Fruit fly (Drosophila melanogaster) whole organism, embryonic: ENCODE data around the gene CG17593.

Source experiments
- Aef1 ChIP-seq: fragments of 200-800 bp; sonication (Bioruptor generic); IDR thresholded peaks from 3 replicates; pipeline ENCODE4 v1.3.6; 2022; ENCODE audit warnings: missing biosample characterization, missing genetic modification characterization
- Antp ChIP-seq: fragments of 200-800 bp; sonication (Bioruptor generic); optimal IDR thresholded peaks from 3 replicates; lab custom pipeline; 2016; ENCODE audit warnings: missing biosample characterization, missing genetic modification characterization
- Asciz ChIP-seq: fragments of 200-800 bp; sonication (Bioruptor generic); optimal IDR thresholded peaks from 2 replicates; lab custom pipeline; 2017; ENCODE audit warnings: missing biosample characterization, mild to moderate bottlenecking, missing genetic modification characterization, missing genetic modification reagents
- CG12942 ChIP-seq: fragments of 200-800 bp; sonication (Bioruptor generic); optimal IDR thresholded peaks from 3 replicates; lab custom pipeline; 2016; ENCODE audit warnings: missing biosample characterization, missing genetic modification characterization
- CG13296 ChIP-seq: fragments of 200-800 bp; sonication (Bioruptor generic); optimal IDR thresholded peaks from 3 replicates; lab custom pipeline; 2018; ENCODE audit warnings: missing biosample characterization, mild to moderate bottlenecking, missing genetic modification characterization
- CG14667 ChIP-seq: fragments of 200-800 bp; sonication (Bioruptor generic); IDR thresholded peaks from 2 replicates; pipeline ENCODE4 v1.3.6; 2022; ENCODE audit warnings: missing biosample characterization, missing genetic modification characterization
- CG14710 ChIP-seq: fragments of 200-800 bp; sonication (Bioruptor generic); optimal IDR thresholded peaks from 3 replicates; lab custom pipeline; 2019; ENCODE audit warnings: missing biosample characterization, mild to moderate bottlenecking, missing genetic modification characterization, moderate library complexity
- CG17912 ChIP-seq: fragments of 200-800 bp; sonication (Bioruptor generic); optimal IDR thresholded peaks from 2 replicates; lab custom pipeline; 2018; ENCODE audit warnings: missing biosample characterization, mild to moderate bottlenecking, missing genetic modification characterization
- CG30431 ChIP-seq: fragments of 200-800 bp; sonication (Bioruptor generic); optimal IDR thresholded peaks from 2 replicates; lab custom pipeline; 2017; ENCODE audit warnings: missing biosample characterization, missing genetic modification characterization
- CG3407 ChIP-seq: fragments of 200-800 bp; sonication (Bioruptor generic); optimal IDR thresholded peaks from 2 replicates; lab custom pipeline; 2018; ENCODE audit warnings: missing biosample characterization, mild to moderate bottlenecking, missing genetic modification characterization
- CG34422 ChIP-seq: fragments of 200-800 bp; sonication (Bioruptor generic); IDR thresholded peaks from 3 replicates; pipeline ENCODE4 v1.3.6; 2022; ENCODE audit warnings: missing biosample characterization, missing genetic modification characterization
- CG3726 ChIP-seq: fragments of 200-800 bp; sonication (Bioruptor generic); IDR thresholded peaks from 3 replicates; pipeline ENCODE4, ENCODE4 v1.3.6; 2022; ENCODE audit warnings: missing biosample characterization, missing genetic modification characterization
- CG5180 ChIP-seq: fragments of 200-800 bp; sonication (Bioruptor generic); optimal IDR thresholded peaks from 3 replicates; lab custom pipeline; 2017; ENCODE audit warnings: missing biosample characterization, missing genetic modification characterization, mild to moderate bottlenecking, moderate library complexity, missing genetic modification reagents
- CG6813 ChIP-seq: fragments of 200-800 bp; sonication (Bioruptor generic); optimal IDR thresholded peaks from 2 replicates; lab custom pipeline; 2017; ENCODE audit warnings: missing biosample characterization, missing genetic modification characterization, mild to moderate bottlenecking, moderate library complexity, missing genetic modification reagents
- CG7357 ChIP-seq: fragments of 200-800 bp; sonication (Bioruptor generic); IDR thresholded peaks from 3 replicates; pipeline ENCODE4 v1.3.6; 2022; ENCODE audit warnings: missing biosample characterization, missing genetic modification characterization
- CG9727 ChIP-seq: fragments of 200-800 bp; sonication (Bioruptor generic); optimal IDR thresholded peaks from 3 replicates; lab custom pipeline; 2017; ENCODE audit warnings: missing biosample characterization, mild to moderate bottlenecking, missing genetic modification characterization
- D19B ChIP-seq: fragments of 200-800 bp; sonication (Bioruptor generic); optimal IDR thresholded peaks from 2 replicates; lab custom pipeline; 2017; ENCODE audit warnings: missing biosample characterization, mild to moderate bottlenecking, missing genetic modification characterization
- Dek ChIP-seq: fragments of 200-800 bp; sonication (Bioruptor generic); optimal IDR thresholded peaks from 3 replicates; lab custom pipeline; 2019; ENCODE audit warnings: missing biosample characterization, mild to moderate bottlenecking, missing genetic modification characterization, moderate library complexity
- Dip3 ChIP-seq: fragments of 200-800 bp; sonication (Bioruptor generic); optimal IDR thresholded peaks from 3 replicates; lab custom pipeline; 2016; ENCODE audit warnings: missing biosample characterization, missing genetic modification characterization
- Drgx ChIP-seq: fragments of 200-800 bp; sonication (Bioruptor generic); IDR thresholded peaks from 2 replicates; pipeline ENCODE4 v1.3.6; 2022; ENCODE audit warnings: missing biosample characterization, missing genetic modification characterization
- HHEX ChIP-seq: fragments of 200-800 bp; sonication (Bioruptor generic); optimal IDR thresholded peaks from 3 replicates; lab custom pipeline; 2017; ENCODE audit warnings: missing biosample characterization, mild to moderate bottlenecking, missing genetic modification characterization, missing genetic modification reagents
- Hr51 ChIP-seq, 2 experiments: fragments of 200-800 bp; sonication (Bioruptor generic); optimal IDR thresholded peaks; 2 replicates in 1 of 2; 3 replicates in 1 of 2; lab custom pipeline; 2016 to 2018; ENCODE audit warnings: missing biosample characterization in 2 of 2, missing genetic modification characterization in 2 of 2, mild to moderate bottlenecking in 1 of 2, moderate library complexity in 1 of 2
- Hr78 ChIP-seq, 2 experiments: fragments of 200-800 bp in 1 of 2; fragments of >200 bp in 1 of 2; sonication (Bioruptor generic) in 1 of 2; optimal IDR thresholded peaks; 2 replicates each; lab custom pipeline; 2017 to 2019; ENCODE audit warnings: missing biosample characterization in 2 of 2, missing genetic modification characterization in 2 of 2, mild to moderate bottlenecking in 1 of 2, moderate library complexity in 1 of 2
- Oli ChIP-seq: fragments of 200-800 bp; sonication (Bioruptor generic); optimal IDR thresholded peaks from 2 replicates; lab custom pipeline; 2018; ENCODE audit warnings: missing biosample characterization, mild to moderate bottlenecking, missing genetic modification characterization, moderate library complexity
- Ptx1 ChIP-seq: fragments of 200-800 bp; sonication (Bioruptor generic); IDR thresholded peaks from 2 replicates; pipeline ENCODE4 v1.3.6; 2022; ENCODE audit warnings: missing biosample characterization, missing genetic modification characterization
- Six4 ChIP-seq: fragments of 200-800 bp; sonication (Bioruptor generic); optimal IDR thresholded peaks from 2 replicates; lab custom pipeline; 2016; ENCODE audit warnings: missing biosample characterization, missing genetic modification characterization
- Stat92E ChIP-seq, 3 experiments: fragments of >200 bp in 2 of 3; fragments of 200-800 bp in 1 of 3; sonication (Bioruptor generic) in 1 of 3; optimal IDR thresholded peaks; 2 replicates each; lab custom pipeline; 2017 to 2019; ENCODE audit warnings: missing biosample characterization in 3 of 3, missing genetic modification characterization in 3 of 3, mild to moderate bottlenecking in 1 of 3, moderate library complexity in 1 of 3
- Taf1 ChIP-seq: fragments of 200-800 bp; sonication (Bioruptor generic); IDR thresholded peaks from 2 replicates; pipeline ENCODE4 v1.3.6; 2022; ENCODE audit warnings: missing biosample characterization, missing genetic modification characterization
- Trl ChIP-seq, 3 experiments: fragments of >200 bp in 2 of 3; fragments of 200-800 bp in 1 of 3; sonication (Bioruptor generic) in 1 of 3; optimal IDR thresholded peaks; 2 replicates in 1 of 3; 3 replicates in 2 of 3; lab custom pipeline; 2016 to 2017; ENCODE audit warnings: missing biosample characterization in 1 of 3, missing genetic modification characterization in 1 of 3
- ase ChIP-seq: fragments of 200-800 bp; sonication (Bioruptor generic); IDR thresholded peaks from 3 replicates; pipeline ENCODE4 v1.3.6; 2022; ENCODE audit warnings: missing biosample characterization, missing genetic modification characterization
- bowl ChIP-seq: fragments of 200-800 bp; sonication (Bioruptor generic); IDR thresholded peaks from 2 replicates; pipeline ENCODE4 v1.3.6; 2022; ENCODE audit warnings: missing biosample characterization, missing genetic modification characterization
- bsh ChIP-seq, 2 experiments: fragments of 200-800 bp; sonication (Bioruptor generic); optimal IDR thresholded peaks; 2 replicates each; lab custom pipeline; 2017 to 2018; ENCODE audit warnings: mild to moderate bottlenecking in 2 of 2, missing biosample characterization in 2 of 2, missing genetic modification characterization in 2 of 2, moderate library complexity in 1 of 2
- cato ChIP-seq: fragments of 200-800 bp; sonication (Bioruptor generic); optimal IDR thresholded peaks from 2 replicates; lab custom pipeline; 2016; ENCODE audit warnings: missing biosample characterization, missing genetic modification characterization, borderline replicate concordance
- cwo ChIP-seq: fragments of 200-800 bp; sonication (Bioruptor generic); optimal IDR thresholded peaks from 3 replicates; lab custom pipeline; 2017; ENCODE audit warnings: missing biosample characterization, missing genetic modification characterization, mild to moderate bottlenecking, moderate library complexity, missing genetic modification reagents
- dpn ChIP-seq, 2 experiments: fragments of 200-800 bp; sonication (Bioruptor generic); optimal IDR thresholded peaks; 3 replicates each; lab custom pipeline; 2016; ENCODE audit warnings: missing biosample characterization in 2 of 2, missing genetic modification characterization in 2 of 2
- gsb ChIP-seq: fragments of 200-800 bp; sonication (Bioruptor generic); IDR thresholded peaks from 2 replicates; pipeline ENCODE4 v1.3.6; 2022; ENCODE audit warnings: missing biosample characterization, missing genetic modification characterization
- klu ChIP-seq: fragments of 200-800 bp; sonication (Bioruptor generic); IDR thresholded peaks from 2 replicates; pipeline ENCODE4 v1.3.6; 2022; ENCODE audit warnings: missing biosample characterization, missing genetic modification characterization
- lilli ChIP-seq: fragments of 200-800 bp; sonication (Bioruptor generic); optimal IDR thresholded peaks from 3 replicates; lab custom pipeline; 2016; ENCODE audit warnings: missing biosample characterization, missing genetic modification characterization
- nau ChIP-seq: fragments of 200-800 bp; sonication (Bioruptor generic); optimal IDR thresholded peaks from 3 replicates; lab custom pipeline; 2017; ENCODE audit warnings: missing biosample characterization, mild to moderate bottlenecking, missing genetic modification characterization, missing genetic modification reagents
- oc ChIP-seq: fragments of 200-800 bp; sonication (Bioruptor generic); optimal IDR thresholded peaks from 2 replicates; lab custom pipeline; 2018; ENCODE audit warnings: missing biosample characterization, mild to moderate bottlenecking, missing genetic modification characterization, moderate library complexity
- phol ChIP-seq: fragments of 200-800 bp; sonication (Bioruptor generic); optimal IDR thresholded peaks from 3 replicates; lab custom pipeline; 2018; ENCODE audit warnings: missing biosample characterization, mild to moderate bottlenecking, missing genetic modification characterization, moderate library complexity
- row ChIP-seq: fragments of 200-800 bp; sonication (Bioruptor generic); IDR thresholded peaks from 3 replicates; pipeline ENCODE4 v1.3.6; 2022; ENCODE audit warnings: missing biosample characterization, missing genetic modification characterization
- scrt ChIP-seq: fragments of 200-800 bp; sonication (Bioruptor generic); optimal IDR thresholded peaks from 2 replicates; lab custom pipeline; 2018; ENCODE audit warnings: missing biosample characterization, mild to moderate bottlenecking, missing genetic modification characterization, moderate library complexity
- slbo ChIP-seq: fragments of 200-800 bp; sonication (Bioruptor generic); IDR thresholded peaks from 2 replicates; pipeline ENCODE4 v1.3.6; 2022; ENCODE audit warnings: missing biosample characterization, missing genetic modification characterization
- slou ChIP-seq: fragments of 200-800 bp; sonication (Bioruptor generic); optimal IDR thresholded peaks from 3 replicates; lab custom pipeline; 2016; ENCODE audit warnings: missing biosample characterization, missing genetic modification characterization
- tap ChIP-seq: fragments of 200-800 bp; optimal IDR thresholded peaks from 3 replicates; lab custom pipeline; 2019; ENCODE audit warnings: missing biosample characterization, mild to moderate bottlenecking, missing genetic modification characterization, moderate library complexity
- tin ChIP-seq: fragments of 200-800 bp; sonication (Bioruptor generic); optimal IDR thresholded peaks from 3 replicates; lab custom pipeline; 2016; ENCODE audit warnings: missing biosample characterization, missing genetic modification characterization
- vvl ChIP-seq: fragments of 200-800 bp; sonication (Bioruptor generic); IDR thresholded peaks from 2 replicates; pipeline ENCODE4 v1.3.6; 2022; ENCODE audit warnings: missing biosample characterization, missing genetic modification characterization
- wor ChIP-seq: fragments of 200-800 bp; sonication (Bioruptor generic); IDR thresholded peaks from 2 replicates; pipeline ENCODE4 v1.3.6; 2022; ENCODE audit warnings: missing biosample characterization, missing genetic modification characterization

Gene CG17593

DNA sequence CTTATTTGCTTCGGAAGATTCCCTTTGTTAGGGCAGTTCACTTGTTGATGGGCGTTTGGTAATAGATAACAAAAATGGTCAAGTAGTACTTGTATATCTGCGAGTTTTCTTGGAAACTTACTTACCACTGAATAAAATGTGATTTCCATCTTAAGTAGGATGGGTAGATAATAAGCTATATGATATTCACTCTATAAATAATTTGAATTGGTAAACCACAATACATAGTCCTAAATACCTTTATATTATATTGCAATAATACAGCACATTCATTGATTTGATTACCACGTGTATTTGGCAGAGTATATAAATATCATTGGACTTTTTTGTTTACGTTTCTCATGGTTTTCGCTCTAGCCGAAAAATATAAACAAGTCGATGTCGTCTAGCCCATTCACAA is 38.7 kb upstream of the CG17593 start (continued):
- TF ChIP-seq CG17912 (GFP tag; lab: Kevin White, UChicago) = no peak
- TF ChIP-seq Antp (GFP tag; lab: Kevin White, UChicago) = peak; percentile 22
- TF ChIP-seq Ptx1 (GFP tag; lab: Robert Waterston, UW) = peak; percentile 82
- peak; percentile 58; the same call in 2 of the 3 replicates for TF ChIP-seq Aef1 (GFP tag; lab: Robert Waterston, UW)
- peak; percentile 76 for TF ChIP-seq HHEX (GFP tag; lab: Kevin White, UChicago)
- TF ChIP-seq tin (GFP tag; lab: Kevin White, UChicago) = peak; percentile 72
- TF ChIP-seq Drgx (GFP tag; lab: Robert Waterston, UW) = no peak
- peak; percentile 36; the same call in 1 of the 2 replicates for TF ChIP-seq Taf1 (GFP tag; lab: Robert Waterston, UW)
- TF ChIP-seq CG14667 (GFP tag; lab: Robert Waterston, UW) = peak; percentile 38
- TF ChIP-seq vvl (GFP tag; lab: Robert Waterston, UW) = peak; percentile 44
- 0 out of 3 replicates have a peak, but pooled peaks have one; percentile 23 for TF ChIP-seq CG7357 (GFP tag; lab: Robert Waterston, UW)
- TF ChIP-seq CG34422 = peak; percentile 81
- no peak for TF ChIP-seq Hr78 (GFP tag; optimal IDR thresholded peaks at IDR 0.05; lab: Kevin White, UChicago)
- no peak for TF ChIP-seq oc (tag; lab: Kevin White, UChicago)
- peak; percentile 71 for TF ChIP-seq slbo (GFP tag; lab: Robert Waterston, UW)
- TF ChIP-seq D19B (GFP tag; lab: Kevin White, UChicago) = peak; percentile 51
- no peak for TF ChIP-seq Stat92E (GFP tag; optimal IDR thresholded peaks at IDR 0.05; lab: Kevin White, UChicago)
- peak; percentile 21 for TF ChIP-seq scrt (GFP tag; lab: Kevin White, UChicago)
- peak; percentile 65 for TF ChIP-seq Oli
- TF ChIP-seq tap = peak; percentile 64
- TF ChIP-seq phol = peak; percentile 60
- peak; percentile 57 for TF ChIP-seq Asciz (GFP tag; lab: Kevin White, UChicago)
- peak; percentile 48 for TF ChIP-seq Dip3 (GFP tag; lab: Kevin White, UChicago)
- TF ChIP-seq slou = peak; percentile 50
- peak; percentile 69 for TF ChIP-seq CG13296 (GFP tag; lab: Kevin White, UChicago)
- peak; percentile 38 to 60 for TF ChIP-seq dpn (GFP tag; optimal IDR thresholded peaks at IDR 0.05; lab: Kevin White, UChicago)
- peak in 1 of 2 experiments; percentile 81 for TF ChIP-seq Hr51 (GFP tag; optimal IDR thresholded peaks at IDR 0.05; lab: Kevin White, UChicago)
- peak; percentile 82 for TF ChIP-seq row (GFP tag; lab: Robert Waterston, UW)
- peak; percentile 6 for TF ChIP-seq CG3407 (GFP tag; lab: Kevin White, UChicago)
- TF ChIP-seq Six4 (GFP tag; lab: Kevin White, UChicago) = peak; percentile 58
- peak; percentile 30 for TF ChIP-seq CG6813 (GFP tag; lab: Kevin White, UChicago)
- peak; percentile 50 for TF ChIP-seq nau
- TF ChIP-seq CG14710 (tag; lab: Kevin White, UChicago) = peak; percentile 19
- peak; percentile 45; the same call in 1 of the 2 replicates for TF ChIP-seq gsb
- peak; percentile 10 for TF ChIP-seq cato (GFP tag; lab: Kevin White, UChicago)
- 0 out of 3 replicates have a peak, but pooled peaks have one; percentile 32 for TF ChIP-seq ase
- peak; percentile 47 for TF ChIP-seq CG5180 (GFP tag; lab: Kevin White, UChicago)
- peak; percentile 12 for TF ChIP-seq CG30431 (GFP tag; lab: Kevin White, UChicago)
- peak; percentile 70 for TF ChIP-seq cwo (GFP tag; lab: Kevin White, UChicago)
- TF ChIP-seq wor (GFP tag; lab: Robert Waterston, UW) = peak; percentile 35; the same call in 1 of the 2 replicates
- TF ChIP-seq bsh (GFP tag; optimal IDR thresholded peaks at IDR 0.05; lab: Kevin White, UChicago) = peak in 1 of 2 experiments; percentile 42
- TF ChIP-seq bowl (GFP tag; lab: Robert Waterston, UW) = no peak
- peak; percentile 71 for TF ChIP-seq lilli (GFP tag; lab: Kevin White, UChicago)
- TF ChIP-seq Dek = peak; percentile 77
- TF ChIP-seq CG12942 (GFP tag; lab: Kevin White, UChicago) = no peak
- 0 out of 3 replicates have a peak, but pooled peaks have one; percentile 18 for TF ChIP-seq CG3726
- TF ChIP-seq CG9727 (GFP tag; lab: Kevin White, UChicago) = peak; percentile 62
- TF ChIP-seq klu = peak; percentile 37; the same call in 1 of the 2 replicates
- no peak for TF ChIP-seq Trl (optimal IDR thresholded peaks at IDR 0.05; lab: Kevin White, UChicago)
- TF ChIP-seq Trl (GFP tag; optimal IDR thresholded peaks at IDR 0.05; lab: Kevin White, UChicago) = peak; percentile 37
